Fruit fly (Drosophila melanogaster) whole organism, embryonic: ENCODE results near the gene spn-B.

ENCODE experiments used
- Bgb ChIP-seq: fragments of 200-800 bp; sonication (Bioruptor generic); IDR thresholded peaks from 2 replicates; pipeline ENCODE4 v1.3.6; 2022; ENCODE audit warnings: missing biosample characterization, missing genetic modification characterization; ENCODE audit not compliant: partially characterized antibody
- CG1024 ChIP-seq: fragments of 200-800 bp; sonication (Bioruptor generic); IDR thresholded peaks from 2 replicates; pipeline ENCODE4 v1.3.6; 2022; ENCODE audit warnings: missing biosample characterization, missing genetic modification characterization
- CG10267 ChIP-seq: fragments of 200-800 bp; sonication (Bioruptor generic); optimal IDR thresholded peaks from 2 replicates; lab custom pipeline; 2018; ENCODE audit warnings: missing biosample characterization, mild to moderate bottlenecking, missing genetic modification characterization, moderate library complexity
- CG11696 ChIP-seq: fragments of 200-800 bp; sonication (Bioruptor generic); IDR thresholded peaks from 2 replicates; pipeline ENCODE4 v1.3.6; 2022; ENCODE audit warnings: missing biosample characterization, missing genetic modification characterization
- CG11723 ChIP-seq: fragments of 200-800 bp; sonication (Bioruptor generic); optimal IDR thresholded peaks from 2 replicates; lab custom pipeline; 2017; ENCODE audit warnings: missing biosample characterization, mild to moderate bottlenecking, missing genetic modification characterization
- CG12391 ChIP-seq: fragments of 200-800 bp; sonication (Bioruptor generic); optimal IDR thresholded peaks from 3 replicates; lab custom pipeline; 2018; ENCODE audit warnings: missing biosample characterization, mild to moderate bottlenecking, missing genetic modification characterization, moderate library complexity
- CG17802 ChIP-seq: fragments of 200-800 bp; sonication (Bioruptor generic); optimal IDR thresholded peaks from 2 replicates; lab custom pipeline; 2018; ENCODE audit warnings: missing biosample characterization, mild to moderate bottlenecking, missing genetic modification characterization, moderate library complexity
- CG18476 ChIP-seq: fragments of 200-800 bp; sonication (Bioruptor generic); optimal IDR thresholded peaks from 2 replicates; lab custom pipeline; 2016; ENCODE audit warnings: missing biosample characterization, mild to moderate bottlenecking, missing genetic modification characterization
- CG18619 ChIP-seq: fragments of 200-800 bp; sonication (Bioruptor generic); optimal IDR thresholded peaks from 3 replicates; lab custom pipeline; 2017; ENCODE audit warnings: missing biosample characterization, mild to moderate bottlenecking, missing genetic modification characterization
- CG2120 ChIP-seq: fragments of 200-800 bp; sonication (Bioruptor generic); optimal IDR thresholded peaks from 3 replicates; lab custom pipeline; 2016; ENCODE audit warnings: missing biosample characterization, missing genetic modification characterization
- CG2129 ChIP-seq: fragments of 200-800 bp; sonication (Bioruptor generic); IDR thresholded peaks from 2 replicates; pipeline ENCODE4 v1.3.6; 2022; ENCODE audit warnings: missing biosample characterization, missing genetic modification characterization; ENCODE audit not compliant: partially characterized antibody
- CG2202 ChIP-seq: fragments of 200-800 bp; sonication (Bioruptor generic); optimal IDR thresholded peaks from 2 replicates; lab custom pipeline; 2018; ENCODE audit warnings: missing biosample characterization, mild to moderate bottlenecking, missing genetic modification characterization
- CG3163 ChIP-seq: fragments of 200-800 bp; sonication (Bioruptor generic); optimal IDR thresholded peaks from 3 replicates; lab custom pipeline; 2016; ENCODE audit warnings: missing biosample characterization, missing genetic modification characterization
- CG4424 ChIP-seq: fragments of 200-800 bp; sonication (Bioruptor generic); optimal IDR thresholded peaks from 3 replicates; lab custom pipeline; 2016; ENCODE audit warnings: missing biosample characterization, missing genetic modification characterization
- CG4854 ChIP-seq: fragments of 200-800 bp; sonication (Bioruptor generic); optimal IDR thresholded peaks from 2 replicates; lab custom pipeline; 2016; ENCODE audit warnings: missing biosample characterization, missing genetic modification characterization, inconsistent platforms
- CG7372 ChIP-seq: fragments of 200-800 bp; sonication (Bioruptor generic); IDR thresholded peaks from 2 replicates; pipeline ENCODE4 v1.3.6; 2022; ENCODE audit warnings: missing biosample characterization, missing genetic modification characterization
- CG8290 ChIP-seq, 3 experiments: fragments of 200-800 bp; sonication (Bioruptor generic); optimal IDR thresholded peaks; 2 replicates each; lab custom pipeline; 2016 to 2019; ENCODE audit warnings: missing biosample characterization in 3 of 3, missing genetic modification characterization in 3 of 3, mild to moderate bottlenecking in 2 of 3, moderate library complexity in 1 of 3
- CG8388 ChIP-seq: fragments of 200-800 bp; sonication (Bioruptor generic); optimal IDR thresholded peaks from 2 replicates; lab custom pipeline; 2019; ENCODE audit warnings: missing biosample characterization, mild to moderate bottlenecking, missing genetic modification characterization, moderate library complexity
- CG8478 ChIP-seq: fragments of >200 bp; optimal IDR thresholded peaks from 2 replicates; lab custom pipeline; 2018
- CG9609 ChIP-seq: fragments of 200-800 bp; sonication (Bioruptor generic); optimal IDR thresholded peaks from 3 replicates; lab custom pipeline; 2016; ENCODE audit warnings: missing biosample characterization, missing genetic modification characterization
- Chrac-16 ChIP-seq: fragments of 200-800 bp; sonication (Bioruptor generic); optimal IDR thresholded peaks from 3 replicates; lab custom pipeline; 2016; ENCODE audit warnings: missing biosample characterization, missing genetic modification characterization
- D ChIP-seq, 2 experiments: fragments of 200-800 bp in 1 of 2; fragments of >200 bp in 1 of 2; sonication (Bioruptor generic) in 1 of 2; optimal IDR thresholded peaks; 2 replicates in 1 of 2; 3 replicates in 1 of 2; lab custom pipeline; 2017; ENCODE audit warnings: mild to moderate bottlenecking in 1 of 2, missing biosample characterization in 1 of 2, missing genetic modification characterization in 1 of 2, missing genetic modification reagents in 1 of 2
- Dad ChIP-seq: fragments of 200-800 bp; sonication (Bioruptor generic); optimal IDR thresholded peaks from 3 replicates; lab custom pipeline; 2016; ENCODE audit warnings: missing biosample characterization, missing genetic modification characterization
- Gsc ChIP-seq: fragments of 200-800 bp; sonication (Bioruptor generic); IDR thresholded peaks from 2 replicates; pipeline ENCODE4 v1.3.6; 2022; ENCODE audit warnings: missing biosample characterization, missing genetic modification characterization
- Hmr ChIP-seq: fragments of 200-800 bp; sonication (Bioruptor generic); optimal IDR thresholded peaks from 3 replicates; lab custom pipeline; 2017; ENCODE audit warnings: mild to moderate bottlenecking, missing biosample characterization, missing genetic modification reagents, missing genetic modification characterization
- Lpt ChIP-seq: fragments of >200 bp; optimal IDR thresholded peaks from 2 replicates; lab custom pipeline; 2018; ENCODE audit warnings: missing biosample characterization, missing genetic modification characterization
- Mrtf ChIP-seq: fragments of 200-800 bp; sonication (Bioruptor generic); IDR thresholded peaks from 3 replicates; pipeline ENCODE4 v1.3.6; 2022; ENCODE audit warnings: missing biosample characterization, missing genetic modification characterization
- NC2α ChIP-seq: fragments of 200-800 bp; sonication (Bioruptor generic); optimal IDR thresholded peaks from 2 replicates; lab custom pipeline; 2016; ENCODE audit warnings: missing biosample characterization, missing genetic modification characterization
- Nf-YB ChIP-seq: fragments of 200-800 bp; sonication (Bioruptor generic); optimal IDR thresholded peaks from 3 replicates; lab custom pipeline; 2019; ENCODE audit warnings: missing biosample characterization, mild to moderate bottlenecking, missing genetic modification characterization, moderate library complexity
- Nf-YC ChIP-seq: fragments of 200-800 bp; optimal IDR thresholded peaks from 3 replicates; lab custom pipeline; 2019; ENCODE audit warnings: missing biosample characterization, mild to moderate bottlenecking, missing genetic modification characterization, moderate library complexity
- Poxn ChIP-seq: fragments of 200-800 bp; sonication (Bioruptor generic); IDR thresholded peaks from 2 replicates; pipeline ENCODE4 v1.3.6; 2022; ENCODE audit warnings: missing biosample characterization, missing genetic modification characterization
- Tbp ChIP-seq: fragments of >200 bp; optimal IDR thresholded peaks from 2 replicates; lab custom pipeline; 2018; ENCODE audit warnings: missing biosample characterization, missing genetic modification characterization
- Xrp1 ChIP-seq: fragments of 200-800 bp; sonication (Bioruptor generic); IDR thresholded peaks from 2 replicates; pipeline ENCODE4 v1.3.6; 2022; ENCODE audit warnings: missing biosample characterization, missing genetic modification characterization
- bab2 ChIP-seq: fragments of 200-800 bp; sonication (Bioruptor generic); optimal IDR thresholded peaks from 2 replicates; lab custom pipeline; 2016; ENCODE audit warnings: missing biosample characterization, missing genetic modification characterization
- cad ChIP-seq: fragments of >200 bp; optimal IDR thresholded peaks from 2 replicates; lab custom pipeline; 2017; ENCODE audit warnings: missing biosample characterization, missing genetic modification characterization
- cato ChIP-seq: fragments of 200-800 bp; sonication (Bioruptor generic); optimal IDR thresholded peaks from 2 replicates; lab custom pipeline; 2016; ENCODE audit warnings: missing biosample characterization, missing genetic modification characterization, borderline replicate concordance
- ci ChIP-seq: fragments of 200-800 bp; sonication (Bioruptor generic); IDR thresholded peaks from 3 replicates; pipeline ENCODE4 v1.3.6; 2022; ENCODE audit warnings: missing biosample characterization, missing genetic modification characterization
- grn ChIP-seq: fragments of 200-800 bp; sonication (Bioruptor generic); optimal IDR thresholded peaks from 3 replicates; lab custom pipeline; 2017; ENCODE audit warnings: missing biosample characterization, missing genetic modification characterization
- gsb-n ChIP-seq: fragments of 200-800 bp; sonication (Bioruptor generic); optimal IDR thresholded peaks from 3 replicates; lab custom pipeline; 2018; ENCODE audit warnings: missing biosample characterization, mild to moderate bottlenecking, missing genetic modification characterization
- ind ChIP-seq: fragments of 200-800 bp; sonication (Bioruptor generic); optimal IDR thresholded peaks from 3 replicates; lab custom pipeline; 2016; ENCODE audit warnings: missing biosample characterization, missing genetic modification characterization
- kah ChIP-seq: fragments of 200-800 bp; sonication (Bioruptor generic); optimal IDR thresholded peaks from 2 replicates; lab custom pipeline; 2018; ENCODE audit warnings: missing biosample characterization, mild to moderate bottlenecking, missing genetic modification characterization
- lilli ChIP-seq: fragments of 200-800 bp; sonication (Bioruptor generic); optimal IDR thresholded peaks from 3 replicates; lab custom pipeline; 2016; ENCODE audit warnings: missing biosample characterization, missing genetic modification characterization
- pum ChIP-seq: fragments of 200-800 bp; sonication (Bioruptor generic); optimal IDR thresholded peaks from 2 replicates; lab custom pipeline; 2016; ENCODE audit warnings: missing biosample characterization, missing genetic modification characterization
- scrt ChIP-seq: fragments of 200-800 bp; sonication (Bioruptor generic); optimal IDR thresholded peaks from 2 replicates; lab custom pipeline; 2018; ENCODE audit warnings: missing biosample characterization, mild to moderate bottlenecking, missing genetic modification characterization, moderate library complexity
- sima ChIP-seq: fragments of 200-800 bp; sonication (Bioruptor generic); optimal IDR thresholded peaks from 2 replicates; lab custom pipeline; 2016; ENCODE audit warnings: missing biosample characterization, missing genetic modification characterization
- sug ChIP-seq: fragments of 200-800 bp; optimal IDR thresholded peaks from 2 replicates; lab custom pipeline; 2019; ENCODE audit warnings: missing biosample characterization, mild to moderate bottlenecking, missing genetic modification characterization, moderate library complexity
- toy ChIP-seq: fragments of 200-800 bp; sonication (Bioruptor generic); IDR thresholded peaks from 2 replicates; pipeline ENCODE4 v1.3.6; 2022; ENCODE audit warnings: missing biosample characterization, missing genetic modification characterization
- vfl ChIP-seq: fragments of 200-800 bp; sonication (Bioruptor generic); optimal IDR thresholded peaks from 2 replicates; lab custom pipeline; 2016; ENCODE audit warnings: missing biosample characterization, missing genetic modification characterization
- wek ChIP-seq: fragments of 200-800 bp; sonication (Bioruptor generic); optimal IDR thresholded peaks from 3 replicates; lab custom pipeline; 2018; ENCODE audit warnings: missing biosample characterization, mild to moderate bottlenecking, missing genetic modification characterization, moderate library complexity

The spn-B gene

DNA sequence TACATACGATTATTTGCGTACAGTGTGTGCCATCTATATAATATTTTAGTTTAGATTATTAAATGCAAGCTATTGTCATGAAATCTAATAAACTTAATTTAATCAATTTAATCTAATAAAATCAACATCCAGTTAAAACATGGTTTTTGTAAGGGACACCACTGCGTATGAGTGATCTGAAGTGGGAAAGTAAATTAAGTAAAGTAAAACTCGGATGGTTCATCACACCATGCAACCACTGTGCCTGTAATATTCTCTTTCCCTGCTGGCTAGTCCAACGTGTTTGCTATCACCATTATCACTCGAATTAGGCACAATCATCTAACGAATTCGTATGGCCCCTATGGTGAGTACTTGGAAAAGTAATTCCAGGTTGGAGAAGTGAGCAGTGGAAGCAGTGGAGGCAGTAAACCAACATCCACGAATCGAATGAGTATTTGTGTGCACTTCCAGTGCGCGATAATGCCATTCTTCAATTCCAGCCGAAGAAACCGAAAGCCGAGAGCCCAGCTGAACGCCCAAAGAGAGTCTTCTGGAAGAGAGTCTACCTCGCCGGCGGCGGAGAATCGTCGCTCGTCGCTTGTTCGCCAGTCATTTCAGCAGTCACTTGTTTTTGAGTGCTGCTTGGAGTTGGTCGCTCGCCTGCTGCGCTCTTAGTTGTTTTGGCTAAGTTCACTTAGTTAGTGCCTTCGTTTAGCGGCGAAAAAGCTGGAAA lies 39.0 kb upstream of the spn-B start, which contains the start of gene red (continued):
- no peak for TF ChIP-seq gsb-n (tag; lab: Kevin White, UChicago)
- TF ChIP-seq kah (GFP tag; lab: Kevin White, UChicago) = no peak
- TF ChIP-seq Gsc (GFP tag; lab: Robert Waterston, UW) = no peak
- peak; percentile 59 for TF ChIP-seq grn (GFP tag; lab: Kevin White, UChicago)
- TF ChIP-seq Dad = peak; percentile 28
- no peak for TF ChIP-seq Bgb (GFP tag; lab: Robert Waterston, UW)
- peak; percentile 29 for TF ChIP-seq CG8290 (GFP tag; optimal IDR thresholded peaks at IDR 0.05; lab: Kevin White, UChicago)
- TF ChIP-seq CG8290 (tag; optimal IDR thresholded peaks at IDR 0.05; lab: Kevin White, UChicago) = peak in 1 of 2 experiments; percentile 67
- TF ChIP-seq sug = peak; percentile 93
- peak; percentile 75 for TF ChIP-seq CG12391 (tag; lab: Kevin White, UChicago)
- TF ChIP-seq CG11723 (GFP tag; lab: Kevin White, UChicago) = peak; percentile 61
- peak; percentile 78 for TF ChIP-seq CG7372 (GFP tag; lab: Robert Waterston, UW)
- peak; percentile 49 for TF ChIP-seq CG10267 (tag; lab: Kevin White, UChicago)
- TF ChIP-seq CG8388 (GFP tag; lab: Kevin White, UChicago) = peak; percentile 54
- peak; percentile 64; the same call in 2 of the 3 replicates for TF ChIP-seq ci (GFP tag; lab: Robert Waterston, UW)
- TF ChIP-seq CG9609 = peak; percentile 50
- peak; percentile 81 for TF ChIP-seq lilli (GFP tag; lab: Kevin White, UChicago)
- TF ChIP-seq Nf-YC (tag; lab: Kevin White, UChicago) = peak; percentile 29
- TF ChIP-seq ind (GFP tag; lab: Kevin White, UChicago) = peak; percentile 69
- TF ChIP-seq CG3163 = peak; percentile 87
- TF ChIP-seq CG11696 (GFP tag; lab: Robert Waterston, UW) = 0 out of 2 replicates have a peak, but pooled peaks have one; percentile 35
- no peak for TF ChIP-seq D (optimal IDR thresholded peaks at IDR 0.05; lab: Kevin White, UChicago)
- peak; percentile 63 for TF ChIP-seq D (GFP tag; optimal IDR thresholded peaks at IDR 0.05; lab: Kevin White, UChicago)
- peak; percentile 33 for TF ChIP-seq CG18476 (GFP tag; lab: Kevin White, UChicago)
- TF ChIP-seq CG8478 (lab: Kevin White, UChicago) = no peak
- TF ChIP-seq CG17802 (tag; lab: Kevin White, UChicago) = no peak
- peak; percentile 39; the same call in 1 of the 2 replicates for TF ChIP-seq Poxn (GFP tag; lab: Robert Waterston, UW)
- TF ChIP-seq CG18619 (GFP tag; lab: Kevin White, UChicago) = peak; percentile 78
- peak; percentile 70 for TF ChIP-seq Hmr (GFP tag; lab: Kevin White, UChicago)
- TF ChIP-seq cad (GFP tag; lab: Kevin White, UChicago) = no peak
- no peak for TF ChIP-seq CG2129 (GFP tag; lab: Robert Waterston, UW)
- TF ChIP-seq CG4854 (GFP tag; lab: Kevin White, UChicago) = peak; percentile 34
- TF ChIP-seq bab2 = no peak
- 0 out of 2 replicates have a peak, but pooled peaks have one; percentile 4 for TF ChIP-seq CG1024 (GFP tag; lab: Robert Waterston, UW)
- TF ChIP-seq Chrac-16 (GFP tag; lab: Kevin White, UChicago) = peak; percentile 70
- TF ChIP-seq pum (GFP tag; lab: Kevin White, UChicago) = peak; percentile 48
- TF ChIP-seq cato (GFP tag; lab: Kevin White, UChicago) = peak; percentile 4
- no peak for TF ChIP-seq Lpt (GFP tag; lab: Kevin White, UChicago)
- peak; percentile 50 for TF ChIP-seq Nf-YB (GFP tag; lab: Kevin White, UChicago)
- TF ChIP-seq Xrp1 (GFP tag; lab: Robert Waterston, UW) = peak; percentile 74
- no peak for TF ChIP-seq sima
- peak; percentile 56 for TF ChIP-seq CG4424 (GFP tag; lab: Kevin White, UChicago)
- peak; percentile 9 for TF ChIP-seq CG2202
- no peak for TF ChIP-seq NC2α (GFP tag; lab: Kevin White, UChicago)
- TF ChIP-seq CG2120 = peak; percentile 89
- peak; percentile 26 for TF ChIP-seq wek (GFP tag; lab: Kevin White, UChicago)
- TF ChIP-seq scrt = peak; percentile 68
- TF ChIP-seq vfl = no peak
- TF ChIP-seq toy (GFP tag; lab: Robert Waterston, UW) = peak; percentile 63; the same call in 1 of the 2 replicates
- peak; percentile 43; the same call in 1 of the 3 replicates for TF ChIP-seq Mrtf (GFP tag; lab: Robert Waterston, UW)
- TF ChIP-seq Tbp = no peak
